Fruit fly (Drosophila melanogaster): ENCODE data around the gene CG14042.
A peak's percentile ranks its signal among the peaks of the same experiment; 100 is the strongest.

Gene CG14042

DNA sequence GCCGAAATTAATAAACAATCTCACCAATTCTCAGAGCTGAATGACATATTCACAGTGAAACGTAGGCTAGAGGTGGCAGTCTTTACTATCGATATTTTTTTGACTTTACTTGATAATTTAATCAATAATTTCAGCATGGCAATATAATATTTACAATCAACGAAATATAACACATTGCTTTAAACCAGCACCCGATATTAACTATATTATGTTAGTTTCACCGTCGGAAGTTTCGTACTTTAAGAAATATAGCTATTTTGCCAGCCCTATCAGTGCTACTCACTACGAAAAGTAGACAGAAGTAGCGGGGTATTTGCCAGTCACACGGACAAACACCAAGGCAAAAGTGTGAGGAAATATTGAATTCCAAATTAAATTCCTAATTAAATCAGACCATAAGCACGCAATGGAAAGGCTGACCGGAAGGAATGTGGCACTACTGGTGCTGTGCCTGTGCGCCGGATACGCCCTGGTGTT is 26.7 kb upstream of the CG14042 start, which contains the start of the genes CG31917, Tfb5 and SelT (continued):
- TF ChIP-seq rib (GFP tag; IDR thresholded peaks at IDR 0.05) (no peak), CG2129 (GFP tag; IDR thresholded peaks at IDR 0.05; ENCODE audit: partially characterized antibody) (peak; percentile 60), amos (GFP tag; IDR thresholded peaks at IDR 0.05; ENCODE audit: partially characterized antibody) (peak; percentile 64), CG9876 (GFP tag; optimal IDR thresholded peaks at IDR 0.05) (peak; percentile 21), CG3838 (GFP tag; optimal IDR thresholded peaks at IDR 0.05) (peak; percentile 38), CG12942 (GFP tag; optimal IDR thresholded peaks at IDR 0.05) (peak; percentile 59), HLH3B (GFP tag; IDR thresholded peaks at IDR 0.05) (peak; percentile 45; the same call in 1 of the 2 replicates), slou (GFP tag; optimal IDR thresholded peaks at IDR 0.05) (peak; percentile 39), CrebB (tag; optimal IDR thresholded peaks at IDR 0.05) (peak; percentile 1), Stat92E (GFP tag; optimal IDR thresholded peaks at IDR 0.05) (peak in 1 of 3 experiments; percentile 59), Hr3 (GFP tag; optimal IDR thresholded peaks at IDR 0.05) (peak; percentile 53), slbo (GFP tag; IDR thresholded peaks at IDR 0.05) (peak; percentile 71), HLH54F (GFP tag; optimal IDR thresholded peaks at IDR 0.05) (peak; percentile 59), CG7745 (tag; optimal IDR thresholded peaks at IDR 0.05) (no peak), CG7357 (GFP tag; IDR thresholded peaks at IDR 0.05) (no peak), CG10431 (GFP tag; optimal IDR thresholded peaks at IDR 0.05) (no peak), CG31388 (GFP tag; optimal IDR thresholded peaks at IDR 0.05) (no peak), D (optimal IDR thresholded peaks at IDR 0.05) (no peak), D (GFP tag; optimal IDR thresholded peaks at IDR 0.05) (no peak), CG1602 (GFP tag; optimal IDR thresholded peaks at IDR 0.05) (peak; percentile 55), fd3F (GFP tag; optimal IDR thresholded peaks at IDR 0.05) (peak; percentile 54), CG4282 (GFP tag; optimal IDR thresholded peaks at IDR 0.05) (no peak), CG13424 (tag; optimal IDR thresholded peaks at IDR 0.05) (peak; percentile 70), CG14050 (GFP tag; IDR thresholded peaks at IDR 0.05) (no peak), salm (tag; optimal IDR thresholded peaks at IDR 0.05) (peak; percentile 10), Bdp1 (GFP tag; optimal IDR thresholded peaks at IDR 0.05) (no peak), Kr (GFP tag; optimal IDR thresholded peaks at IDR 0.05) (no peak), Lim3 (GFP tag; IDR thresholded peaks at IDR 0.05) (no peak), tgo (GFP tag; IDR thresholded peaks at IDR 0.05) (peak; percentile 43; the same call in 1 of the 3 replicates), CG10979 (tag; optimal IDR thresholded peaks at IDR 0.05) (peak; percentile 39), CG14710 (tag; optimal IDR thresholded peaks at IDR 0.05) (peak; percentile 69), dpn (GFP tag; optimal IDR thresholded peaks at IDR 0.05) (peak; percentile 16 to 67), CG10267 (tag; optimal IDR thresholded peaks at IDR 0.05) (peak; percentile 52), en (GFP tag; optimal IDR thresholded peaks at IDR 0.05) (no peak), E2f2 (GFP tag; IDR thresholded peaks at IDR 0.05) (0 out of 2 replicates have a peak, but pooled peaks have one; percentile 11), ftz-f1 (GFP tag; optimal IDR thresholded peaks at IDR 0.05) (peak; percentile 67), CG2116 (GFP tag; optimal IDR thresholded peaks at IDR 0.05) (peak; percentile 56), grn (GFP tag; optimal IDR thresholded peaks at IDR 0.05) (no peak), Fer3 (tag; optimal IDR thresholded peaks at IDR 0.05) (peak; percentile 18), tio (GFP tag; optimal IDR thresholded peaks at IDR 0.05) (no peak), CG8944 (GFP tag; optimal IDR thresholded peaks at IDR 0.05) (peak; percentile 36), Awh (GFP tag; IDR thresholded peaks at IDR 0.05) (no peak), ci (GFP tag; IDR thresholded peaks at IDR 0.05) (no peak), Antp (GFP tag; optimal IDR thresholded peaks at IDR 0.05) (peak; percentile 55), pum (GFP tag; optimal IDR thresholded peaks at IDR 0.05) (peak; percentile 15), Dll (GFP tag; IDR thresholded peaks at IDR 0.05; ENCODE audit: partially characterized antibody) (peak; percentile 89), sens (GFP tag) (peak; percentile 89), Fer1 (GFP tag; optimal IDR thresholded peaks at IDR 0.05) (no peak), B-H2 (GFP tag; optimal IDR thresholded peaks at IDR 0.05) (peak; percentile 42), CG18262 (tag; optimal IDR thresholded peaks at IDR 0.05) (no peak), Sox102F (GFP tag; optimal IDR thresholded peaks at IDR 0.05) (peak; percentile 51)
